Worm (Caenorhabditis elegans) whole organism, L3 larva: Measurements from ENCODE around the gene ndx-3.

Experiments used
- R02D3.7 ChIP-seq: fragments of 150-350 bp; optimal IDR thresholded peaks from 2 replicates; lab custom pipeline; 2014; ENCODE audit warnings: missing biosample characterization, missing genetic modification characterization
- ZK546.5 ChIP-seq: sonication (generic microtip); optimal IDR thresholded peaks from 2 replicates; lab custom pipeline; 2017; ENCODE audit warnings: missing biosample characterization, missing genetic modification characterization
- ama-1 ChIP-seq: fragments of 150-350 bp; optimal IDR thresholded peaks from 2 replicates; lab custom pipeline; 2018
- ceh-16 ChIP-seq: sonication (generic microtip); optimal IDR thresholded peaks from 2 replicates; lab custom pipeline; 2017; ENCODE audit warnings: missing biosample characterization, missing genetic modification characterization
- ceh-28 ChIP-seq: fragments of 150-350 bp; optimal IDR thresholded peaks from 2 replicates; lab custom pipeline; 2014; ENCODE audit warnings: missing biosample characterization, missing genetic modification reagents, missing genetic modification characterization
- ceh-82 ChIP-seq: fragments of 150-350 bp; optimal IDR thresholded peaks from 2 replicates; lab custom pipeline; 2014; ENCODE audit warnings: missing biosample characterization, missing genetic modification characterization
- daf-12 ChIP-seq: fragments of 150-350 bp; optimal IDR thresholded peaks from 2 replicates; lab custom pipeline; 2014; ENCODE audit warnings: missing biosample characterization, missing genetic modification reagents, missing genetic modification characterization
- egl-27 ChIP-seq: sonication (generic microtip); optimal IDR thresholded peaks from 4 replicates; lab custom pipeline; 2017; ENCODE audit warnings: missing biosample characterization, missing genetic modification reagents, missing genetic modification characterization
- elt-2 ChIP-seq: sonication (generic microtip); optimal IDR thresholded peaks from 2 replicates; lab custom pipeline; 2016; ENCODE audit warnings: missing genetic modification reagents, mild to moderate bottlenecking, missing genetic modification characterization, missing compliant biosample characterization
- elt-3 ChIP-seq, 3 experiments: fragments of 150-350 bp in 1 of 3; sonication (generic microtip) in 2 of 3; optimal IDR thresholded peaks; 2 replicates in 2 of 3; 4 replicates in 1 of 3; lab custom pipeline; 2014 to 2017; ENCODE audit warnings: missing biosample characterization in 3 of 3, missing genetic modification characterization in 3 of 3
- fkh-2 ChIP-seq: fragments of 150-350 bp; optimal IDR thresholded peaks from 2 replicates; lab custom pipeline; 2014; ENCODE audit warnings: missing biosample characterization, missing genetic modification reagents, missing genetic modification characterization
- fos-1 ChIP-seq: fragments of 150-350 bp; optimal IDR thresholded peaks from 2 replicates; lab custom pipeline; 2014; ENCODE audit warnings: missing biosample characterization, missing genetic modification characterization
- jun-1 ChIP-seq: fragments of 150-350 bp; optimal IDR thresholded peaks from 2 replicates; lab custom pipeline; 2014; ENCODE audit warnings: missing biosample characterization, missing genetic modification reagents, missing genetic modification characterization
- lin-15B ChIP-seq: fragments of 150-350 bp; optimal IDR thresholded peaks from 2 replicates; lab custom pipeline; 2014; ENCODE audit warnings: missing biosample characterization, missing genetic modification characterization
- mml-1 ChIP-seq: fragments of 150-350 bp; sonication (generic microtip); optimal IDR thresholded peaks from 3 replicates; lab custom pipeline; 2014; ENCODE audit warnings: missing biosample characterization, missing genetic modification characterization
- nhr-12 ChIP-seq: fragments of 150-350 bp; optimal IDR thresholded peaks from 2 replicates; lab custom pipeline; 2014; ENCODE audit warnings: missing biosample characterization, missing genetic modification characterization
- nhr-23 ChIP-seq: fragments of 150-350 bp; optimal IDR thresholded peaks from 2 replicates; lab custom pipeline; 2014; ENCODE audit warnings: missing biosample characterization, missing genetic modification reagents, missing genetic modification characterization
- nhr-43 ChIP-seq: sonication (generic microtip); optimal IDR thresholded peaks from 2 replicates; lab custom pipeline; 2016; ENCODE audit warnings: mild to moderate bottlenecking, missing genetic modification characterization, missing compliant biosample characterization; ENCODE audit not compliant: poor library complexity, severe bottlenecking
- pha-4 ChIP-seq: fragments of 150-350 bp; optimal IDR thresholded peaks from 2 replicates; lab custom pipeline; 2014; ENCODE audit warnings: missing biosample characterization, missing genetic modification reagents, missing genetic modification characterization
- unc-62 ChIP-seq: fragments of 150-350 bp; sonication (generic microtip); optimal IDR thresholded peaks from 4 replicates; lab custom pipeline; 2014; ENCODE audit warnings: missing biosample characterization, missing genetic modification reagents, missing genetic modification characterization
- ztf-4 ChIP-seq: fragments of 150-350 bp; optimal IDR thresholded peaks from 2 replicates; lab custom pipeline; 2014; ENCODE audit warnings: missing biosample characterization, missing genetic modification characterization

Gene ndx-3

ce11 chrII:4999122-4999521 is 45.7 kb downstream of the ndx-3 start, which contains the start of gene citk-2 (continued):
- TF ChIP-seq R02D3.7 (tag; lab: Kevin White, UChicago) = peak; percentile 66
- TF ChIP-seq nhr-12 (tag; lab: Kevin White, UChicago) = no peak
- no peak for TF ChIP-seq egl-27 (tag; lab: Kevin White, UChicago)

- TF ChIP-seq ceh-16 (tag; lab: Kevin White, UChicago) (no peak), unc-62 (no peak), ama-1 (no peak), elt-3 (tag; optimal IDR thresholded peaks at IDR 0.05; lab: Kevin White, UChicago) (no peak), ZK546.5 (tag; lab: Kevin White, UChicago) (no peak)
Measured at ce11 chrII:5001866-5002265, 48.5 kb downstream of the ndx-3 start.

ce11 chrII:5003660-5004059 is 50.3 kb downstream of the ndx-3 start, which contains the start of gene F59A6.10:
TSS of gene F59A6.10 (plus strand) at chrII:5003960.
- no peak for TF ChIP-seq pha-4 (tag; lab: Kevin White, UChicago)
- no peak for TF ChIP-seq daf-12 (tag; lab: Kevin White, UChicago)
- TF ChIP-seq fkh-2 (tag; lab: Kevin White, UChicago) = no peak
- TF ChIP-seq elt-2 (tag; lab: Kevin White, UChicago) = no peak
- no peak for TF ChIP-seq lin-15B (tag; lab: Kevin White, UChicago)
- no peak for TF ChIP-seq fos-1 (tag; lab: Kevin White, UChicago)
- no peak for TF ChIP-seq nhr-43 (tag; lab: Kevin White, UChicago)
- TF ChIP-seq elt-3 (tag; optimal IDR thresholded peaks at IDR 0.05; lab: Kevin White, UChicago) = no peak
- TF ChIP-seq jun-1 = no peak
- TF ChIP-seq nhr-23 = no peak
- TF ChIP-seq egl-27 (tag; lab: Kevin White, UChicago) = no peak
- TF ChIP-seq mml-1 = no peak
- TF ChIP-seq unc-62 = no peak
- TF ChIP-seq ztf-4 (tag; lab: Kevin White, UChicago) = no peak
- no peak for TF ChIP-seq ceh-82 (tag; lab: Kevin White, UChicago)
- TF ChIP-seq ceh-28 (tag; lab: Kevin White, UChicago) = no peak
